Fruit fly (Drosophila melanogaster) whole organism, embryonic: ENCODE data around the gene Mco1.

ENCODE experiments used
- Bgb ChIP-seq: fragments of 200-800 bp; sonication (Bioruptor generic); IDR thresholded peaks from 2 replicates; pipeline ENCODE4 v1.3.6; 2022; ENCODE audit warnings: missing biosample characterization, missing genetic modification characterization; ENCODE audit not compliant: partially characterized antibody
- C15 ChIP-seq: fragments of 200-800 bp; sonication (Bioruptor generic); IDR thresholded peaks from 3 replicates; pipeline ENCODE4 v1.3.6; 2022; ENCODE audit warnings: missing biosample characterization, missing genetic modification characterization
- CG10147 ChIP-seq: fragments of 200-800 bp; sonication (Bioruptor generic); optimal IDR thresholded peaks from 2 replicates; lab custom pipeline; 2019; ENCODE audit warnings: missing biosample characterization, mild to moderate bottlenecking, missing genetic modification characterization, moderate library complexity
- CG10462 ChIP-seq: fragments of 200-800 bp; sonication (Bioruptor generic); optimal IDR thresholded peaks from 2 replicates; lab custom pipeline; 2016; ENCODE audit warnings: missing biosample characterization, missing genetic modification characterization
- CG10979 ChIP-seq: fragments of 200-800 bp; sonication (Bioruptor generic); optimal IDR thresholded peaks from 2 replicates; lab custom pipeline; 2018; ENCODE audit warnings: missing biosample characterization, mild to moderate bottlenecking, missing genetic modification characterization, moderate library complexity
- CG11085 ChIP-seq: fragments of 200-800 bp; sonication (Bioruptor generic); IDR thresholded peaks from 2 replicates; pipeline ENCODE4 v1.3.6; 2022; ENCODE audit warnings: missing biosample characterization, missing genetic modification characterization
- CG13775 ChIP-seq: fragments of 200-800 bp; sonication (Bioruptor generic); optimal IDR thresholded peaks from 3 replicates; lab custom pipeline; 2017; ENCODE audit warnings: missing biosample characterization, mild to moderate bottlenecking, missing genetic modification characterization
- CG14710 ChIP-seq: fragments of 200-800 bp; sonication (Bioruptor generic); optimal IDR thresholded peaks from 3 replicates; lab custom pipeline; 2019; ENCODE audit warnings: missing biosample characterization, mild to moderate bottlenecking, missing genetic modification characterization, moderate library complexity
- CG2120 ChIP-seq: fragments of 200-800 bp; sonication (Bioruptor generic); optimal IDR thresholded peaks from 3 replicates; lab custom pipeline; 2016; ENCODE audit warnings: missing biosample characterization, missing genetic modification characterization
- CG2678 ChIP-seq: fragments of 200-800 bp; sonication (Bioruptor generic); optimal IDR thresholded peaks from 3 replicates; lab custom pipeline; 2019; ENCODE audit warnings: missing biosample characterization, mild to moderate bottlenecking, missing genetic modification characterization, moderate library complexity
- CG2889 ChIP-seq: fragments of 200-800 bp; sonication (Bioruptor generic); IDR thresholded peaks from 3 replicates; pipeline ENCODE4 v1.3.6; 2022; ENCODE audit warnings: missing biosample characterization, missing genetic modification characterization
- CG30020 ChIP-seq: fragments of 200-800 bp; optimal IDR thresholded peaks from 2 replicates; lab custom pipeline; 2019; ENCODE audit warnings: missing biosample characterization, mild to moderate bottlenecking, missing genetic modification characterization, moderate library complexity
- CG31224 ChIP-seq: fragments of 200-800 bp; sonication (Bioruptor generic); IDR thresholded peaks from 2 replicates; pipeline ENCODE4 v1.3.6; 2022; ENCODE audit warnings: missing biosample characterization, missing genetic modification characterization
- CG31388 ChIP-seq: fragments of 200-800 bp; sonication (Bioruptor generic); optimal IDR thresholded peaks from 2 replicates; lab custom pipeline; 2016; ENCODE audit warnings: missing biosample characterization, missing genetic modification characterization
- CG34224 ChIP-seq: fragments of 200-800 bp; sonication (Bioruptor generic); IDR thresholded peaks from 3 replicates; pipeline ENCODE4 v1.3.6; 2022; ENCODE audit warnings: missing biosample characterization, missing genetic modification characterization; ENCODE audit not compliant: partially characterized antibody
- CG34376 ChIP-seq: fragments of 200-800 bp; sonication (Bioruptor generic); optimal IDR thresholded peaks from 2 replicates; lab custom pipeline; 2018; ENCODE audit warnings: missing biosample characterization, mild to moderate bottlenecking, missing genetic modification characterization
- CG42726 ChIP-seq: fragments of 200-800 bp; sonication (Bioruptor generic); IDR thresholded peaks from 2 replicates; pipeline ENCODE4 v1.3.6; 2022; ENCODE audit warnings: missing biosample characterization, missing genetic modification characterization; ENCODE audit not compliant: partially characterized antibody
- CG4617 ChIP-seq: fragments of 200-800 bp; sonication (Bioruptor generic); optimal IDR thresholded peaks from 3 replicates; lab custom pipeline; 2016; ENCODE audit warnings: missing biosample characterization, missing genetic modification characterization, borderline replicate concordance
- CG7271 ChIP-seq: fragments of 200-800 bp; sonication (Bioruptor generic); optimal IDR thresholded peaks from 2 replicates; lab custom pipeline; 2018; ENCODE audit warnings: missing biosample characterization, mild to moderate bottlenecking, missing genetic modification characterization, moderate library complexity
- CG7372 ChIP-seq: fragments of 200-800 bp; sonication (Bioruptor generic); IDR thresholded peaks from 2 replicates; pipeline ENCODE4 v1.3.6; 2022; ENCODE audit warnings: missing biosample characterization, missing genetic modification characterization
- CG7745 ChIP-seq: fragments of 200-800 bp; sonication (Bioruptor generic); optimal IDR thresholded peaks from 2 replicates; lab custom pipeline; 2018; ENCODE audit warnings: missing biosample characterization, mild to moderate bottlenecking, missing genetic modification characterization, moderate library complexity
- CG7839 ChIP-seq: fragments of 200-800 bp; sonication (Bioruptor generic); optimal IDR thresholded peaks from 3 replicates; lab custom pipeline; 2018; ENCODE audit warnings: missing biosample characterization, mild to moderate bottlenecking, missing genetic modification characterization, moderate library complexity
- CG8281 ChIP-seq: fragments of 200-800 bp; sonication (Bioruptor generic); optimal IDR thresholded peaks from 2 replicates; lab custom pipeline; 2018; ENCODE audit warnings: missing biosample characterization, mild to moderate bottlenecking, missing genetic modification characterization, moderate library complexity
- CG8765 ChIP-seq: fragments of 200-800 bp; sonication (Bioruptor generic); IDR thresholded peaks from 2 replicates; pipeline ENCODE4 v1.3.6; 2022; ENCODE audit warnings: missing biosample characterization, missing genetic modification characterization
- Camta ChIP-seq: fragments of 200-800 bp; sonication (Bioruptor generic); optimal IDR thresholded peaks from 2 replicates; lab custom pipeline; 2016; ENCODE audit warnings: missing biosample characterization, missing genetic modification characterization
- E2f2 ChIP-seq: fragments of 200-800 bp; sonication (Bioruptor generic); IDR thresholded peaks from 2 replicates; pipeline ENCODE4 v1.3.6; 2022; ENCODE audit warnings: missing biosample characterization, missing genetic modification characterization
- Elba2 ChIP-seq: fragments of 200-800 bp; sonication (Bioruptor generic); optimal IDR thresholded peaks from 3 replicates; lab custom pipeline; 2016; ENCODE audit warnings: missing biosample characterization, missing genetic modification characterization
- Ets97D ChIP-seq: fragments of 200-800 bp; sonication (Bioruptor generic); optimal IDR thresholded peaks from 3 replicates; lab custom pipeline; 2016; ENCODE audit warnings: missing biosample characterization, missing genetic modification characterization
- H2.0 ChIP-seq: fragments of 200-800 bp; sonication (Bioruptor generic); IDR thresholded peaks from 2 replicates; pipeline ENCODE4 v1.3.6; 2022; ENCODE audit warnings: missing biosample characterization, missing genetic modification characterization
- Hr78 ChIP-seq, 2 experiments: fragments of 200-800 bp in 1 of 2; fragments of >200 bp in 1 of 2; sonication (Bioruptor generic) in 1 of 2; optimal IDR thresholded peaks; 2 replicates each; lab custom pipeline; 2017 to 2019; ENCODE audit warnings: missing biosample characterization in 2 of 2, missing genetic modification characterization in 2 of 2, mild to moderate bottlenecking in 1 of 2, moderate library complexity in 1 of 2
- Jarid2 ChIP-seq: fragments of 200-800 bp; sonication (Bioruptor generic); optimal IDR thresholded peaks from 3 replicates; lab custom pipeline; 2017; ENCODE audit warnings: mild to moderate bottlenecking, missing biosample characterization, missing genetic modification reagents, missing genetic modification characterization
- Max ChIP-seq: fragments of 200-800 bp; sonication (Bioruptor generic); optimal IDR thresholded peaks from 2 replicates; lab custom pipeline; 2016; ENCODE audit warnings: missing biosample characterization, mild to moderate bottlenecking, missing genetic modification characterization
- Nf-YB ChIP-seq: fragments of 200-800 bp; sonication (Bioruptor generic); optimal IDR thresholded peaks from 3 replicates; lab custom pipeline; 2019; ENCODE audit warnings: missing biosample characterization, mild to moderate bottlenecking, missing genetic modification characterization, moderate library complexity
- Oaz ChIP-seq: fragments of 200-800 bp; sonication (Bioruptor generic); IDR thresholded peaks from 2 replicates; pipeline ENCODE4 v1.3.6; 2022; ENCODE audit warnings: missing biosample characterization, missing genetic modification characterization
- Scr ChIP-seq: fragments of 200-800 bp; sonication (Bioruptor generic); IDR thresholded peaks from 2 replicates; pipeline ENCODE4 v1.3.6; 2022; ENCODE audit warnings: missing biosample characterization, missing genetic modification characterization; ENCODE audit not compliant: partially characterized antibody
- Sox102F ChIP-seq: fragments of 200-800 bp; sonication (Bioruptor generic); optimal IDR thresholded peaks from 2 replicates; lab custom pipeline; 2018; ENCODE audit warnings: missing biosample characterization, mild to moderate bottlenecking, missing genetic modification characterization, moderate library complexity
- Vsx1 ChIP-seq: fragments of 200-800 bp; sonication (Bioruptor generic); optimal IDR thresholded peaks from 2 replicates; lab custom pipeline; 2017; ENCODE audit warnings: missing biosample characterization, mild to moderate bottlenecking, missing genetic modification characterization, missing genetic modification reagents
- ac ChIP-seq: fragments of 200-800 bp; sonication (Bioruptor generic); optimal IDR thresholded peaks from 3 replicates; lab custom pipeline; 2017; ENCODE audit warnings: missing biosample characterization, mild to moderate bottlenecking, missing genetic modification characterization
- chinmo ChIP-seq: fragments of 200-800 bp; sonication (Bioruptor generic); IDR thresholded peaks from 4 replicates; pipeline ENCODE4 v1.3.6; 2022; ENCODE audit warnings: missing biosample characterization, missing genetic modification characterization; ENCODE audit not compliant: partially characterized antibody
- dysf ChIP-seq: fragments of 200-800 bp; sonication (Bioruptor generic); IDR thresholded peaks from 3 replicates; pipeline ENCODE4 v1.3.6; 2022; ENCODE audit warnings: missing biosample characterization, missing genetic modification characterization
- eve ChIP-seq, 2 experiments: fragments of >200 bp; optimal IDR thresholded peaks; 2 replicates each; lab custom pipeline; 2017; ENCODE audit warnings: missing biosample characterization in 2 of 2, missing genetic modification characterization in 2 of 2
- ftz-f1 ChIP-seq: fragments of 200-800 bp; sonication (Bioruptor generic); optimal IDR thresholded peaks from 2 replicates; lab custom pipeline; 2016; ENCODE audit warnings: missing biosample characterization, missing genetic modification characterization
- fu2 ChIP-seq: fragments of 200-800 bp; sonication (Bioruptor generic); optimal IDR thresholded peaks from 2 replicates; lab custom pipeline; 2016; ENCODE audit warnings: missing biosample characterization, missing genetic modification characterization
- insv ChIP-seq, 2 experiments: fragments of 200-800 bp; sonication (Bioruptor generic); optimal IDR thresholded peaks; 3 replicates each; lab custom pipeline; 2016 to 2018; ENCODE audit warnings: missing biosample characterization in 2 of 2, missing genetic modification characterization in 2 of 2
- jigr1 ChIP-seq: fragments of 200-800 bp; sonication (Bioruptor generic); IDR thresholded peaks from 3 replicates; pipeline ENCODE4 v1.3.6; 2022; ENCODE audit warnings: missing biosample characterization, missing genetic modification characterization
- lbe ChIP-seq: fragments of 200-800 bp; sonication (Bioruptor generic); optimal IDR thresholded peaks from 2 replicates; lab custom pipeline; 2016; ENCODE audit warnings: missing biosample characterization, mild to moderate bottlenecking, missing genetic modification characterization
- lmd ChIP-seq: fragments of 200-800 bp; sonication (Bioruptor generic); IDR thresholded peaks from 2 replicates; pipeline ENCODE4 v1.3.6; 2022; ENCODE audit warnings: missing biosample characterization, missing genetic modification characterization
- luna ChIP-seq: fragments of 200-800 bp; sonication (Bioruptor generic); optimal IDR thresholded peaks from 2 replicates; lab custom pipeline; 2016; ENCODE audit warnings: missing biosample characterization, missing genetic modification characterization
- sqz ChIP-seq: fragments of 200-800 bp; sonication (Bioruptor generic); optimal IDR thresholded peaks from 3 replicates; lab custom pipeline; 2018; ENCODE audit warnings: missing biosample characterization, mild to moderate bottlenecking, missing genetic modification characterization
- usp ChIP-seq: fragments of >200 bp; optimal IDR thresholded peaks from 2 replicates; lab custom pipeline; 2017; ENCODE audit warnings: missing biosample characterization, missing genetic modification characterization
- vnd ChIP-seq: fragments of 200-800 bp; sonication (Bioruptor generic); IDR thresholded peaks from 3 replicates; pipeline ENCODE4 v1.3.6; 2022; ENCODE audit warnings: missing biosample characterization, missing genetic modification characterization; ENCODE audit not compliant: partially characterized antibody

Mco1 gene

dm6 chr2L:9387240-9387672, 29.1 kb upstream of the Mco1 start, which contains the start of gene Aldh (continued):
- TF ChIP-seq H2.0 (no peak), C15 (GFP tag; lab: Robert Waterston, UW) (no peak), ftz-f1 (GFP tag; lab: Kevin White, UChicago) (no peak), CG2889 (GFP tag; lab: Robert Waterston, UW) (no peak), luna (no peak), jigr1 (GFP tag; lab: Robert Waterston, UW) (no peak), CG8281 (no peak), CG2120 (GFP tag; lab: Kevin White, UChicago) (peak; percentile 52), CG7372 (GFP tag; lab: Robert Waterston, UW) (peak; percentile 20; the same call in 1 of the 2 replicates), CG42726 (no peak), lbe (GFP tag; lab: Kevin White, UChicago) (no peak), vnd (GFP tag; lab: Robert Waterston, UW) (no peak), chinmo (GFP tag; lab: Robert Waterston, UW) (no peak), Bgb (GFP tag; lab: Robert Waterston, UW) (no peak), CG7271 (tag; lab: Kevin White, UChicago) (no peak), CG13775 (peak; percentile 27), CG7745 (no peak), CG4617 (GFP tag; lab: Kevin White, UChicago) (no peak), Sox102F (peak; percentile 7), CG34376 (GFP tag; lab: Kevin White, UChicago) (no peak), Nf-YB (no peak), Ets97D (no peak), CG7839 (tag; lab: Kevin White, UChicago) (no peak), Scr (GFP tag; lab: Robert Waterston, UW) (no peak), usp (GFP tag; lab: Kevin White, UChicago) (no peak), CG34224 (GFP tag; lab: Robert Waterston, UW) (no peak), Jarid2 (GFP tag; lab: Kevin White, UChicago) (no peak), CG10979 (tag; lab: Kevin White, UChicago) (no peak), fu2 (no peak), Vsx1 (GFP tag; lab: Kevin White, UChicago) (no peak), CG30020 (tag; lab: Kevin White, UChicago) (no peak), CG8765 (GFP tag; lab: Robert Waterston, UW) (peak; percentile 31; the same call in 1 of the 2 replicates), Max (no peak), CG31224 (GFP tag; lab: Robert Waterston, UW) (peak; percentile 41), insv (GFP tag; optimal IDR thresholded peaks at IDR 0.05; lab: Kevin White, UChicago) (no peak), CG2678 (tag; lab: Kevin White, UChicago) (peak; percentile 75), CG31388 (GFP tag; lab: Kevin White, UChicago) (no peak), Oaz (GFP tag; lab: Robert Waterston, UW) (no peak), lmd (GFP tag; lab: Robert Waterston, UW) (peak; percentile 52; the same call in 1 of the 2 replicates), CG10147 (peak; percentile 49), CG11085 (no peak), CG14710 (tag; lab: Kevin White, UChicago) (no peak), CG10462 (GFP tag; lab: Kevin White, UChicago) (no peak), sqz (GFP tag; lab: Kevin White, UChicago) (no peak), Elba2 (GFP tag; lab: Kevin White, UChicago) (no peak), dysf (peak; percentile 53; the same call in 2 of the 3 replicates), Hr78 (GFP tag; optimal IDR thresholded peaks at IDR 0.05; lab: Kevin White, UChicago) (no peak), Camta (GFP tag; lab: Kevin White, UChicago) (no peak), eve (GFP tag; optimal IDR thresholded peaks at IDR 0.05; lab: Kevin White, UChicago) (no peak), E2f2 (no peak), ac (no peak)
